Worm (Caenorhabditis elegans) whole organism, early embryonic: ENCODE measurements around the gene col-101.

Experiments
- aly-1 ChIP-seq: sonication (generic microtip); optimal IDR thresholded peaks from 2 replicates; lab custom pipeline; 2016; ENCODE audit warnings: missing genetic modification characterization, missing compliant biosample characterization
- ama-1 ChIP-seq: fragments of 150-350 bp; optimal IDR thresholded peaks from 2 replicates; lab custom pipeline; 2014
- ceh-36 ChIP-seq: sonication (generic microtip); optimal IDR thresholded peaks from 2 replicates; lab custom pipeline; 2016; ENCODE audit warnings: missing genetic modification characterization, inconsistent platforms, missing compliant biosample characterization
- ets-7 ChIP-seq: sonication (generic microtip); optimal IDR thresholded peaks from 2 replicates; lab custom pipeline; 2016; ENCODE audit warnings: missing genotype, missing genetic modification characterization, missing compliant biosample characterization
- hnd-1 ChIP-seq: sonication (generic microtip); optimal IDR thresholded peaks from 2 replicates; lab custom pipeline; 2016; ENCODE audit warnings: missing genetic modification characterization, missing compliant biosample characterization
- pes-1 ChIP-seq: fragments of 200-800 bp; sonication (Bioruptor generic); IDR thresholded peaks from 2 replicates; pipeline ENCODE4 v1.3.6; 2022; ENCODE audit warnings: missing genetic modification reagents, missing genetic modification characterization, missing compliant biosample characterization
- sea-1 ChIP-seq: fragments of 200-800 bp; sonication (Bioruptor generic); conservative IDR thresholded peaks from 2 replicates; pipeline ENCODE4 v1.3.6; 2022; ENCODE audit warnings: missing genetic modification characterization, missing compliant biosample characterization
- tbx-11 ChIP-seq: fragments of 200-800 bp; sonication (Bioruptor generic); IDR thresholded peaks from 2 replicates; pipeline ENCODE4 v1.3.6; 2022; ENCODE audit warnings: missing genetic modification characterization, missing compliant biosample characterization

DNA sequence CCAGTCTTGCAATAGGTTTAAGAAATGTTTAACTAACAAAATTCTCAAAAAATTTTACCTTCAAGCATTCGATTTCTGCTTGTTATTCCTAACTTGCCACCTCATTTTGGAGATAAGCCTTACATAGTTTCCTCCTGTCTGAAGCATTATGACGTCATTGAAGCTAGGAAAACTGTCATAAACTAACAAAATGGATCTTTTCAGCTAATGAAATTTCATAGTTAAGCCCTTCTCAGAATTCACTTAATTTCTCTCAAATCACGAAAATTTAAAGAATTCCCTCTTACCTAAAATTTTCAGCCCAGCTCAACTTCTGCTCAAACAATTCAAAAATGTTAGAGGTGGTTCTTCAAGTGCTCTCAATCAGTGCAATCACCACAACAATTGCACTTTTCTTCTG, 19.6 kb downstream of the col-101 start, which contains the start of gene swt-1:
- TF ChIP-seq ama-1 (lab: Kevin White, UChicago) (no peak), ets-7 (tag; lab: Kevin White, UChicago) (no peak), ceh-36 (no peak), aly-1 (tag; lab: Kevin White, UChicago) (no peak), hnd-1 (tag; lab: Kevin White, UChicago) (no peak), tbx-11 (GFP tag; lab: Robert Waterston, UW) (no peak), sea-1 (no peak), pes-1 (GFP tag; lab: Robert Waterston, UW) (no peak)
